Worm (Caenorhabditis elegans) whole organism, midembryonic: ENCODE data around the gene idpp-8.

Source experiments
- T22C8.4 ChIP-seq: fragments of 200-800 bp; sonication (Bioruptor generic); IDR thresholded peaks from 2 replicates; pipeline ENCODE4 v1.3.6; 2022; ENCODE audit warnings: missing genetic modification characterization, missing compliant biosample characterization
- flt-1 ChIP-seq: fragments of 200-800 bp; sonication (Bioruptor generic); IDR thresholded peaks from 2 replicates; pipeline ENCODE4 v1.3.6; 2022; ENCODE audit warnings: missing genetic modification characterization, missing compliant biosample characterization
- med-1 ChIP-seq: sonication (generic microtip); optimal IDR thresholded peaks from 2 replicates; lab custom pipeline; 2017; ENCODE audit warnings: missing genetic modification characterization, mild to moderate bottlenecking, missing compliant biosample characterization, antibody characterized with exemption, missing genetic modification reagents; ENCODE audit not compliant: insufficient read depth
- ref-1 ChIP-seq: fragments of 200-800 bp; sonication (Bioruptor generic); conservative IDR thresholded peaks from 2 replicates; pipeline ENCODE4 v1.3.6; 2022; ENCODE audit warnings: missing genetic modification reagents, missing genetic modification characterization, missing compliant biosample characterization

- no peak for TF ChIP-seq flt-1 (GFP tag; lab: Robert Waterston, UW)
- no peak for TF ChIP-seq T22C8.4
- no peak for TF ChIP-seq ref-1 (GFP tag; lab: Robert Waterston, UW)
- no peak for TF ChIP-seq med-1
Observed at ce11 chrII:10302646-10303045, 12.7 kb upstream of the idpp-8 start, which contains the start of gene clpp-1.
